Fruit fly (Drosophila melanogaster) whole organism, pupa: ENCODE measurements around the gene CG34155.

Experiments used
- CG10348 ChIP-seq: fragments of 200-800 bp; sonication (Bioruptor generic); IDR thresholded peaks from 2 replicates; pipeline ENCODE4 v1.3.6; 2022; ENCODE audit warnings: missing biosample characterization, missing genetic modification characterization
- CG15710 ChIP-seq: fragments of 200-800 bp; sonication (Bioruptor generic); optimal IDR thresholded peaks from 2 replicates; lab custom pipeline; 2018; ENCODE audit warnings: missing biosample characterization, mild to moderate bottlenecking, missing genetic modification characterization, moderate library complexity
- CG32121 ChIP-seq: fragments of 200-800 bp; sonication (Bioruptor generic); IDR thresholded peaks from 2 replicates; pipeline ENCODE4 v1.3.6; 2022; ENCODE audit warnings: missing biosample characterization, missing genetic modification characterization
- CG4496 ChIP-seq: fragments of 200-800 bp; sonication (Bioruptor generic); IDR thresholded peaks from 3 replicates; pipeline ENCODE4 v1.3.6; 2022; ENCODE audit warnings: missing biosample characterization, missing genetic modification characterization
- CG8301 ChIP-seq: fragments of 200-800 bp; sonication (Bioruptor generic); optimal IDR thresholded peaks from 2 replicates; lab custom pipeline; 2018; ENCODE audit warnings: missing biosample characterization, mild to moderate bottlenecking, missing genetic modification characterization
- D1 ChIP-seq: fragments of 200-800 bp; sonication (Bioruptor generic); optimal IDR thresholded peaks from 2 replicates; lab custom pipeline; 2018; ENCODE audit warnings: missing biosample characterization, mild to moderate bottlenecking, missing genetic modification characterization, moderate library complexity
- Ets98B ChIP-seq: fragments of 200-800 bp; sonication (Bioruptor generic); IDR thresholded peaks from 2 replicates; pipeline ENCODE4 v1.3.6; 2022; ENCODE audit warnings: missing biosample characterization, missing genetic modification characterization
- Snoo ChIP-seq: fragments of 200-800 bp; sonication (Bioruptor generic); optimal IDR thresholded peaks from 3 replicates; lab custom pipeline; 2017; ENCODE audit warnings: missing biosample characterization, mild to moderate bottlenecking, missing genetic modification characterization, inconsistent platforms
- gl ChIP-seq: fragments of 200-800 bp; sonication (Bioruptor generic); optimal IDR thresholded peaks from 2 replicates; lab custom pipeline; 2018; ENCODE audit warnings: missing biosample characterization, mild to moderate bottlenecking, missing genetic modification characterization
- rn ChIP-seq: fragments of 200-800 bp; sonication (Bioruptor generic); IDR thresholded peaks from 2 replicates; pipeline ENCODE4 v1.3.6; 2022; ENCODE audit warnings: missing biosample characterization, missing genetic modification characterization

dm6 chr3R:30590237-30590636 lies 30.2 kb upstream of the CG34155 start:
- no peak for TF ChIP-seq CG15710 (tag; lab: Kevin White, UChicago)
- TF ChIP-seq rn (GFP tag; lab: Robert Waterston, UW): no peak
- no peak for TF ChIP-seq Ets98B (GFP tag; lab: Robert Waterston, UW)
- no peak for TF ChIP-seq CG8301
- TF ChIP-seq CG32121 (GFP tag; lab: Robert Waterston, UW): no peak
- TF ChIP-seq Snoo (tag; lab: Kevin White, UChicago): no peak
- no peak for TF ChIP-seq CG10348 (GFP tag; lab: Robert Waterston, UW)
- TF ChIP-seq CG4496 (GFP tag; lab: Robert Waterston, UW): no peak
- no peak for TF ChIP-seq D1 (tag; lab: Kevin White, UChicago)
- no peak for TF ChIP-seq gl (tag; lab: Kevin White, UChicago)
